Fruit fly (Drosophila melanogaster) whole organism, embryonic: Measurements from ENCODE around the gene Cyp313a2.

ENCODE experiments used
- ATbp ChIP-seq: fragments of 200-800 bp; sonication (Bioruptor generic); optimal IDR thresholded peaks from 2 replicates; lab custom pipeline; 2017; ENCODE audit warnings: missing biosample characterization, mild to moderate bottlenecking, missing genetic modification characterization, missing genetic modification reagents
- Abd-B ChIP-seq: fragments of 200-800 bp; sonication (Bioruptor generic); optimal IDR thresholded peaks from 2 replicates; lab custom pipeline; 2018; ENCODE audit warnings: missing biosample characterization, mild to moderate bottlenecking, missing genetic modification characterization, moderate library complexity
- Atf6 ChIP-seq: fragments of 200-800 bp; sonication (Bioruptor generic); IDR thresholded peaks from 2 replicates; pipeline ENCODE4 v1.3.6; 2022; ENCODE audit warnings: missing biosample characterization, missing genetic modification characterization
- Blimp-1 ChIP-seq: fragments of 200-800 bp; sonication (Bioruptor generic); optimal IDR thresholded peaks from 3 replicates; lab custom pipeline; 2018; ENCODE audit warnings: missing biosample characterization, missing genetic modification characterization, mild to moderate bottlenecking, moderate library complexity, missing genetic modification reagents
- CG11695 ChIP-seq: fragments of 200-800 bp; sonication (Bioruptor generic); IDR thresholded peaks from 3 replicates; pipeline ENCODE4 v1.3.6; 2022; ENCODE audit warnings: missing biosample characterization, missing genetic modification characterization
- CG13775 ChIP-seq: fragments of 200-800 bp; sonication (Bioruptor generic); optimal IDR thresholded peaks from 3 replicates; lab custom pipeline; 2017; ENCODE audit warnings: missing biosample characterization, mild to moderate bottlenecking, missing genetic modification characterization
- CG13894 ChIP-seq: fragments of 200-800 bp; sonication (Bioruptor generic); optimal IDR thresholded peaks from 3 replicates; lab custom pipeline; 2018; ENCODE audit warnings: missing biosample characterization, mild to moderate bottlenecking, missing genetic modification characterization, moderate library complexity
- CG1602 ChIP-seq: fragments of 200-800 bp; sonication (Bioruptor generic); optimal IDR thresholded peaks from 3 replicates; lab custom pipeline; 2016; ENCODE audit warnings: missing biosample characterization, missing genetic modification characterization
- CG1792 ChIP-seq: fragments of 200-800 bp; sonication (Bioruptor generic); optimal IDR thresholded peaks from 2 replicates; lab custom pipeline; 2016; ENCODE audit warnings: missing biosample characterization, missing genetic modification characterization
- CG2678 ChIP-seq: fragments of 200-800 bp; sonication (Bioruptor generic); optimal IDR thresholded peaks from 3 replicates; lab custom pipeline; 2019; ENCODE audit warnings: missing biosample characterization, mild to moderate bottlenecking, missing genetic modification characterization, moderate library complexity
- CG2875 ChIP-seq: fragments of 200-800 bp; sonication (Bioruptor generic); optimal IDR thresholded peaks from 2 replicates; lab custom pipeline; 2017; ENCODE audit warnings: missing biosample characterization, mild to moderate bottlenecking, missing genetic modification characterization, missing genetic modification reagents
- CG31441 ChIP-seq: fragments of 200-800 bp; sonication (Bioruptor generic); IDR thresholded peaks from 2 replicates; pipeline ENCODE4 v1.3.6; 2022; ENCODE audit warnings: missing biosample characterization, missing genetic modification characterization
- CG33557 ChIP-seq: fragments of 200-800 bp; sonication (Bioruptor generic); optimal IDR thresholded peaks from 2 replicates; lab custom pipeline; 2019; ENCODE audit warnings: missing biosample characterization, mild to moderate bottlenecking, missing genetic modification characterization, moderate library complexity
- CG5180 ChIP-seq: fragments of 200-800 bp; sonication (Bioruptor generic); optimal IDR thresholded peaks from 3 replicates; lab custom pipeline; 2017; ENCODE audit warnings: missing biosample characterization, missing genetic modification characterization, mild to moderate bottlenecking, moderate library complexity, missing genetic modification reagents
- CG9215 ChIP-seq: fragments of 200-800 bp; sonication (Bioruptor generic); IDR thresholded peaks from 2 replicates; pipeline ENCODE4 v1.3.6; 2022; ENCODE audit warnings: missing biosample characterization, missing genetic modification characterization
- CG9932 ChIP-seq: fragments of 200-800 bp; sonication (Bioruptor generic); IDR thresholded peaks from 2 replicates; pipeline ENCODE4 v1.3.6; 2022; ENCODE audit warnings: missing biosample characterization, missing genetic modification characterization
- CHES-1-like ChIP-seq: fragments of 200-800 bp; sonication (Bioruptor generic); optimal IDR thresholded peaks from 2 replicates; lab custom pipeline; 2016; ENCODE audit warnings: missing biosample characterization, missing genetic modification characterization
- Chrac-16 ChIP-seq: fragments of 200-800 bp; sonication (Bioruptor generic); optimal IDR thresholded peaks from 3 replicates; lab custom pipeline; 2016; ENCODE audit warnings: missing biosample characterization, missing genetic modification characterization
- Drgx ChIP-seq: fragments of 200-800 bp; sonication (Bioruptor generic); IDR thresholded peaks from 2 replicates; pipeline ENCODE4 v1.3.6; 2022; ENCODE audit warnings: missing biosample characterization, missing genetic modification characterization
- E2f2 ChIP-seq: fragments of 200-800 bp; sonication (Bioruptor generic); IDR thresholded peaks from 2 replicates; pipeline ENCODE4 v1.3.6; 2022; ENCODE audit warnings: missing biosample characterization, missing genetic modification characterization
- H2.0 ChIP-seq: fragments of 200-800 bp; sonication (Bioruptor generic); IDR thresholded peaks from 2 replicates; pipeline ENCODE4 v1.3.6; 2022; ENCODE audit warnings: missing biosample characterization, missing genetic modification characterization
- Hmr ChIP-seq: fragments of 200-800 bp; sonication (Bioruptor generic); optimal IDR thresholded peaks from 3 replicates; lab custom pipeline; 2017; ENCODE audit warnings: mild to moderate bottlenecking, missing biosample characterization, missing genetic modification reagents, missing genetic modification characterization
- Hr3 ChIP-seq: fragments of 200-800 bp; sonication (Bioruptor generic); optimal IDR thresholded peaks from 3 replicates; lab custom pipeline; 2016; ENCODE audit warnings: missing biosample characterization, missing genetic modification characterization
- Med ChIP-seq: fragments of 200-800 bp; sonication (Bioruptor generic); peaks from one replicate; lab custom pipeline; 2016; ENCODE audit warnings: missing biosample characterization, missing genetic modification characterization, mild to moderate bottlenecking, inconsistent platforms, moderate library complexity
- Mrtf ChIP-seq: fragments of 200-800 bp; sonication (Bioruptor generic); IDR thresholded peaks from 3 replicates; pipeline ENCODE4 v1.3.6; 2022; ENCODE audit warnings: missing biosample characterization, missing genetic modification characterization
- NFAT ChIP-seq: fragments of 200-800 bp; sonication (Bioruptor generic); IDR thresholded peaks from 2 replicates; pipeline ENCODE4 v1.3.6; 2022; ENCODE audit warnings: missing biosample characterization, missing genetic modification characterization
- Tbp ChIP-seq: fragments of >200 bp; optimal IDR thresholded peaks from 2 replicates; lab custom pipeline; 2018; ENCODE audit warnings: missing biosample characterization, missing genetic modification characterization
- Xrp1 ChIP-seq: fragments of 200-800 bp; sonication (Bioruptor generic); IDR thresholded peaks from 2 replicates; pipeline ENCODE4 v1.3.6; 2022; ENCODE audit warnings: missing biosample characterization, missing genetic modification characterization
- ac ChIP-seq: fragments of 200-800 bp; sonication (Bioruptor generic); optimal IDR thresholded peaks from 3 replicates; lab custom pipeline; 2017; ENCODE audit warnings: missing biosample characterization, mild to moderate bottlenecking, missing genetic modification characterization
- br ChIP-seq: fragments of >200 bp; optimal IDR thresholded peaks from 2 replicates; lab custom pipeline; 2017
- bsh ChIP-seq, 2 experiments: fragments of 200-800 bp; sonication (Bioruptor generic); optimal IDR thresholded peaks; 2 replicates each; lab custom pipeline; 2017 to 2018; ENCODE audit warnings: mild to moderate bottlenecking in 2 of 2, missing biosample characterization in 2 of 2, missing genetic modification characterization in 2 of 2, moderate library complexity in 1 of 2
- dpn ChIP-seq, 2 experiments: fragments of 200-800 bp; sonication (Bioruptor generic); optimal IDR thresholded peaks; 3 replicates each; lab custom pipeline; 2016; ENCODE audit warnings: missing biosample characterization in 2 of 2, missing genetic modification characterization in 2 of 2
- dysf ChIP-seq: fragments of 200-800 bp; sonication (Bioruptor generic); IDR thresholded peaks from 3 replicates; pipeline ENCODE4 v1.3.6; 2022; ENCODE audit warnings: missing biosample characterization, missing genetic modification characterization
- ewg ChIP-seq: fragments of 200-800 bp; sonication (Bioruptor generic); optimal IDR thresholded peaks from 3 replicates; lab custom pipeline; 2017; ENCODE audit warnings: mild to moderate bottlenecking, missing biosample characterization, missing genetic modification reagents, missing genetic modification characterization
- fd102C ChIP-seq: fragments of 200-800 bp; sonication (Bioruptor generic); optimal IDR thresholded peaks from 2 replicates; lab custom pipeline; 2018; ENCODE audit warnings: missing biosample characterization, mild to moderate bottlenecking, missing genetic modification characterization, moderate library complexity
- fd64A ChIP-seq: fragments of 200-800 bp; sonication (Bioruptor generic); optimal IDR thresholded peaks from 3 replicates; lab custom pipeline; 2018; ENCODE audit warnings: missing biosample characterization, mild to moderate bottlenecking, missing genetic modification characterization
- ftz-f1 ChIP-seq: fragments of 200-800 bp; sonication (Bioruptor generic); optimal IDR thresholded peaks from 2 replicates; lab custom pipeline; 2016; ENCODE audit warnings: missing biosample characterization, missing genetic modification characterization
- gce ChIP-seq: fragments of 200-800 bp; sonication (Bioruptor generic); IDR thresholded peaks from 3 replicates; pipeline ENCODE4 v1.3.6; 2022; ENCODE audit warnings: missing biosample characterization, missing genetic modification characterization
- knrl ChIP-seq: fragments of 200-800 bp; sonication (Bioruptor generic); IDR thresholded peaks from 3 replicates; pipeline ENCODE4 v1.3.6; 2022; ENCODE audit warnings: missing biosample characterization, missing genetic modification characterization; ENCODE audit not compliant: partially characterized antibody
- lola ChIP-seq, 3 experiments: fragments of >200 bp in 2 of 3; fragments of 200-800 bp in 1 of 3; sonication (Bioruptor generic) in 1 of 3; optimal IDR thresholded peaks; 2 replicates each; lab custom pipeline; 2017 to 2019; ENCODE audit warnings: missing biosample characterization in 3 of 3, missing genetic modification characterization in 3 of 3, mild to moderate bottlenecking in 1 of 3, moderate library complexity in 1 of 3
- oc ChIP-seq: fragments of 200-800 bp; sonication (Bioruptor generic); optimal IDR thresholded peaks from 2 replicates; lab custom pipeline; 2018; ENCODE audit warnings: missing biosample characterization, mild to moderate bottlenecking, missing genetic modification characterization, moderate library complexity
- org-1 ChIP-seq: fragments of 200-800 bp; sonication (Bioruptor generic); optimal IDR thresholded peaks from 2 replicates; lab custom pipeline; 2017; ENCODE audit warnings: missing biosample characterization, missing genetic modification characterization
- pfk ChIP-seq: fragments of 200-800 bp; sonication (Bioruptor generic); optimal IDR thresholded peaks from 2 replicates; lab custom pipeline; 2018; ENCODE audit warnings: missing biosample characterization, mild to moderate bottlenecking, missing genetic modification characterization, moderate library complexity
- sd ChIP-seq: fragments of 200-800 bp; sonication (Bioruptor generic); optimal IDR thresholded peaks from 3 replicates; lab custom pipeline; 2018; ENCODE audit warnings: missing biosample characterization, mild to moderate bottlenecking, missing genetic modification characterization, moderate library complexity
- sens ChIP-seq: fragments of 200-800 bp; sonication (Bioruptor generic); peaks from one replicate; lab custom pipeline; 2016; ENCODE audit warnings: missing biosample characterization, missing genetic modification characterization
- sens-2 ChIP-seq: fragments of 200-800 bp; sonication (Bioruptor generic); IDR thresholded peaks from 2 replicates; pipeline ENCODE4 v1.3.6; 2022; ENCODE audit warnings: missing biosample characterization, missing genetic modification characterization
- sqz ChIP-seq: fragments of 200-800 bp; sonication (Bioruptor generic); optimal IDR thresholded peaks from 3 replicates; lab custom pipeline; 2018; ENCODE audit warnings: missing biosample characterization, mild to moderate bottlenecking, missing genetic modification characterization
- stc ChIP-seq: fragments of 200-800 bp; sonication (Bioruptor generic); IDR thresholded peaks from 2 replicates; pipeline ENCODE4 v1.3.6; 2022; ENCODE audit warnings: missing biosample characterization, missing genetic modification characterization
- tll ChIP-seq, 2 experiments: fragments of 200-800 bp in 1 of 2; fragments of >200 bp in 1 of 2; sonication (Bioruptor generic) in 1 of 2; optimal IDR thresholded peaks; 2 replicates each; lab custom pipeline; 2017 to 2019; ENCODE audit warnings: missing biosample characterization in 2 of 2, missing genetic modification characterization in 2 of 2, mild to moderate bottlenecking in 1 of 2, moderate library complexity in 1 of 2
- vfl ChIP-seq: fragments of 200-800 bp; sonication (Bioruptor generic); optimal IDR thresholded peaks from 2 replicates; lab custom pipeline; 2016; ENCODE audit warnings: missing biosample characterization, missing genetic modification characterization
- wek ChIP-seq: fragments of 200-800 bp; sonication (Bioruptor generic); optimal IDR thresholded peaks from 3 replicates; lab custom pipeline; 2018; ENCODE audit warnings: missing biosample characterization, mild to moderate bottlenecking, missing genetic modification characterization, moderate library complexity

Gene Cyp313a2

DNA sequence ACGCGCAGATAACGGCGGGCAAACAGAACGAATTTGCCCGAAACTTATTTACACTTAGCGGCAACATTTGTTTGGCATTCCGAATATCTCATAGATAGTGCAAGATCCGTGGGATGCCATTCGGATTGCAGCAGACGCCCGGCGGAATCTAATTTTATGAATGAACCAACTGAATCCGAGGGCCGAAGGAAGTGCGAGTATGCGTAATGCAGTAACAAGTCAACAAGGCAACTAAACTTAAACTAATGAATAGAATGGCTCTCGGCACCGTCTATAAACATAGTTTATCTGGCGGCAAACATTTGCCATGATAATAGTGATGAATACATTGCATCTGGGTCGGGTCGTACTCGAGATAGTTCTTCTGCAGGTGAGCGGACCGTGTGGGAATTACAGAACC, 13.5 kb upstream of the Cyp313a2 start (continued):
- TF ChIP-seq E2f2 (GFP tag; lab: Robert Waterston, UW) (no peak), ftz-f1 (GFP tag; lab: Kevin White, UChicago) (no peak), Drgx (GFP tag; lab: Robert Waterston, UW) (no peak), CG9932 (GFP tag; lab: Robert Waterston, UW) (no peak), CG9215 (GFP tag; lab: Robert Waterston, UW) (no peak), Blimp-1 (no peak), bsh (GFP tag; optimal IDR thresholded peaks at IDR 0.05; lab: Kevin White, UChicago) (peak in 1 of 2 experiments; percentile 19), CG33557 (GFP tag; lab: Kevin White, UChicago) (peak; percentile 4), H2.0 (no peak), pfk (no peak), ac (GFP tag; lab: Kevin White, UChicago) (peak; percentile 5), vfl (GFP tag; lab: Kevin White, UChicago) (no peak), tll (GFP tag; optimal IDR thresholded peaks at IDR 0.05; lab: Kevin White, UChicago) (peak in 1 of 2 experiments; percentile 8), CG31441 (GFP tag; lab: Robert Waterston, UW) (peak; percentile 18; the same call in 1 of the 2 replicates), CG1792 (GFP tag; lab: Kevin White, UChicago) (no peak), Tbp (GFP tag; lab: Kevin White, UChicago) (no peak), NFAT (no peak), knrl (GFP tag; lab: Robert Waterston, UW) (no peak), dysf (no peak), br (lab: Kevin White, UChicago) (no peak), Mrtf (GFP tag; lab: Robert Waterston, UW) (no peak), Xrp1 (GFP tag; lab: Robert Waterston, UW) (0 out of 2 replicates have a peak, but pooled peaks have one; percentile 15), Atf6 (GFP tag; lab: Robert Waterston, UW) (no peak), gce (GFP tag; lab: Robert Waterston, UW) (no peak), Chrac-16 (GFP tag; lab: Kevin White, UChicago) (no peak), CG2875 (GFP tag; lab: Kevin White, UChicago) (peak; percentile 4), sens-2 (no peak), lola (GFP tag; optimal IDR thresholded peaks at IDR 0.05; lab: Kevin White, UChicago) (peak in 1 of 3 experiments; percentile 21), CG1602 (GFP tag; lab: Kevin White, UChicago) (no peak), CG11695 (no peak), Abd-B (no peak), CG2678 (tag; lab: Kevin White, UChicago) (peak; percentile 26), CG5180 (GFP tag; lab: Kevin White, UChicago) (peak; percentile 18), ATbp (GFP tag; lab: Kevin White, UChicago) (peak; percentile 60), Hmr (no peak), fd64A (GFP tag; lab: Kevin White, UChicago) (peak; percentile 8), wek (peak; percentile 42), org-1 (GFP tag; lab: Kevin White, UChicago) (peak; percentile 22), sqz (GFP tag; lab: Kevin White, UChicago) (no peak), Hr3 (GFP tag; lab: Kevin White, UChicago) (no peak), CG13894 (tag; lab: Kevin White, UChicago) (no peak), sens (peak; percentile 71), Med (GFP tag; lab: Kevin White, UChicago) (no peak), ewg (no peak), dpn (GFP tag; optimal IDR thresholded peaks at IDR 0.05; lab: Kevin White, UChicago) (no peak), sd (tag; lab: Kevin White, UChicago) (peak; percentile 18), CG13775 (GFP tag; lab: Kevin White, UChicago) (no peak), oc (no peak), stc (no peak), CHES-1-like (no peak), fd102C (GFP tag; lab: Kevin White, UChicago) (no peak)
